In genomic region chr3L:6552968-6553402, dm6 we compare ENCODE assay signal across 1 fruit fly cellular context.
TF ChIP-seq lines count a peak whose summit lies in the region.

No protein-coding gene starts in this region.

TF ChIP-seq in whole organism, embryonic, 481 proteins besides CTCF, POLR2A, EP300 and RAD21 (continued from another document):
- no peak for TF ChIP-seq CG42726 (GFP tag; IDR thresholded peaks at IDR 0.05; lab: Robert Waterston, UW; ENCODE audit: partially characterized antibody)
- TF ChIP-seq Meics (GFP tag; optimal IDR thresholded peaks at IDR 0.05; lab: Kevin White, UChicago) = peak; percentile 89
- TF ChIP-seq twi (tag; optimal IDR thresholded peaks at IDR 0.05; lab: Kevin White, UChicago) = peak; percentile 34
- TF ChIP-seq CG12071 (GFP tag; optimal IDR thresholded peaks at IDR 0.05; lab: Kevin White, UChicago) = peak; percentile 63
- TF ChIP-seq trh (GFP tag; optimal IDR thresholded peaks at IDR 0.05; lab: Kevin White, UChicago) = peak; percentile 30
- peak; percentile 69 for TF ChIP-seq CG1647 (GFP tag; optimal IDR thresholded peaks at IDR 0.05; lab: Kevin White, UChicago)
- peak; percentile 33 for TF ChIP-seq CG30431 (GFP tag; optimal IDR thresholded peaks at IDR 0.05; lab: Kevin White, UChicago)
- TF ChIP-seq CG34376 (GFP tag; optimal IDR thresholded peaks at IDR 0.05; lab: Kevin White, UChicago) = peak; percentile 80
- peak; percentile 55 for TF ChIP-seq pum (GFP tag; optimal IDR thresholded peaks at IDR 0.05; lab: Kevin White, UChicago)
- TF ChIP-seq CG12155 (GFP tag; optimal IDR thresholded peaks at IDR 0.05; lab: Kevin White, UChicago) = peak; percentile 81
- TF ChIP-seq CG3995 (GFP tag; optimal IDR thresholded peaks at IDR 0.05; lab: Kevin White, UChicago) = peak; percentile 57
- TF ChIP-seq Gug (GFP tag; IDR thresholded peaks at IDR 0.05; lab: Robert Waterston, UW) = peak; percentile 74
- peak; percentile 73 for TF ChIP-seq chn (GFP tag; optimal IDR thresholded peaks at IDR 0.05; lab: Kevin White, UChicago)
- TF ChIP-seq CG15073 (GFP tag; optimal IDR thresholded peaks at IDR 0.05; lab: Kevin White, UChicago) = peak; percentile 29
- peak; percentile 22 for TF ChIP-seq Atf3 (GFP tag; optimal IDR thresholded peaks at IDR 0.05; lab: Kevin White, UChicago)
- peak; percentile 87 for TF ChIP-seq cwo (GFP tag; optimal IDR thresholded peaks at IDR 0.05; lab: Kevin White, UChicago)
- no peak for TF ChIP-seq hth (optimal IDR thresholded peaks at IDR 0.05; lab: Kevin White, UChicago)
- peak; percentile 84 for TF ChIP-seq Hsf (GFP tag; optimal IDR thresholded peaks at IDR 0.05; lab: Kevin White, UChicago)
- peak; percentile 89 for TF ChIP-seq CG31441 (GFP tag; IDR thresholded peaks at IDR 0.05; lab: Robert Waterston, UW)
- TF ChIP-seq Optix (GFP tag; IDR thresholded peaks at IDR 0.05; lab: Robert Waterston, UW) = no peak
- TF ChIP-seq CG11247 (GFP tag; IDR thresholded peaks at IDR 0.05; lab: Robert Waterston, UW) = peak; percentile 83
- peak; percentile 65 for TF ChIP-seq CG2202 (tag; optimal IDR thresholded peaks at IDR 0.05; lab: Kevin White, UChicago)
- TF ChIP-seq CG11504 (tag; optimal IDR thresholded peaks at IDR 0.05; lab: Kevin White, UChicago) = peak; percentile 89
- peak; percentile 83 for TF ChIP-seq CG2712 (tag; optimal IDR thresholded peaks at IDR 0.05; lab: Kevin White, UChicago)
- TF ChIP-seq D19A (tag; optimal IDR thresholded peaks at IDR 0.05; lab: Kevin White, UChicago) = peak; percentile 70
- peak; percentile 69 for TF ChIP-seq tin (GFP tag; optimal IDR thresholded peaks at IDR 0.05; lab: Kevin White, UChicago)
- peak; percentile 68 for TF ChIP-seq CG5245 (GFP tag; optimal IDR thresholded peaks at IDR 0.05; lab: Kevin White, UChicago)
- peak; percentile 89 for TF ChIP-seq ATbp (GFP tag; optimal IDR thresholded peaks at IDR 0.05; lab: Kevin White, UChicago)
- 0 out of 2 replicates have a peak, but pooled peaks have one; percentile 26 for TF ChIP-seq gt (GFP tag; IDR thresholded peaks at IDR 0.05; lab: Robert Waterston, UW)
- peak; percentile 77 for TF ChIP-seq bcd (GFP tag; optimal IDR thresholded peaks at IDR 0.05; lab: Kevin White, UChicago)
- peak; percentile 79 for TF ChIP-seq CG10654 (GFP tag; optimal IDR thresholded peaks at IDR 0.05; lab: Kevin White, UChicago)
- TF ChIP-seq Lhr (GFP tag; optimal IDR thresholded peaks at IDR 0.05; lab: Kevin White, UChicago) = peak; percentile 39
- TF ChIP-seq GATAe (GFP tag; conservative IDR thresholded peaks at IDR 0.05; lab: Robert Waterston, UW) = peak; percentile 60; the same call in 1 of the 2 replicates
- peak; percentile 81 for TF ChIP-seq ind (GFP tag; optimal IDR thresholded peaks at IDR 0.05; lab: Kevin White, UChicago)
- TF ChIP-seq vnd (GFP tag; IDR thresholded peaks at IDR 0.05; lab: Robert Waterston, UW; ENCODE audit: partially characterized antibody) = no peak
- peak; percentile 84 for TF ChIP-seq CG11093 (GFP tag; IDR thresholded peaks at IDR 0.05; lab: Robert Waterston, UW)
